Worm (Caenorhabditis elegans) whole organism, L4/young adult: Measurements from ENCODE around the gene pals-17.

ENCODE experiments used
- W03F9.2 ChIP-seq: fragments of 150-350 bp; optimal IDR thresholded peaks from 2 replicates; lab custom pipeline; 2014; ENCODE audit warnings: missing biosample characterization, missing genetic modification characterization
- dao-5 ChIP-seq: sonication (generic microtip); optimal IDR thresholded peaks from 2 replicates; lab custom pipeline; 2016; ENCODE audit warnings: missing genotype, missing genetic modification characterization, moderate library complexity, missing compliant biosample characterization
- him-1 ChIP-seq: sonication (generic microtip); optimal IDR thresholded peaks from 2 replicates; lab custom pipeline; 2016; ENCODE audit warnings: missing genotype, missing genetic modification reagents, missing genetic modification characterization, missing compliant biosample characterization

- TF ChIP-seq him-1 (tag; lab: Kevin White, UChicago) (no peak), dao-5 (no peak), W03F9.2 (tag; lab: Kevin White, UChicago) (no peak)
Measured at ce11 chrIII:1354523-1354922, 37.1 kb downstream of the pals-17 start.
